Fruit fly (Drosophila melanogaster): ENCODE measurements around the gene stx.

Gene stx

DNA sequence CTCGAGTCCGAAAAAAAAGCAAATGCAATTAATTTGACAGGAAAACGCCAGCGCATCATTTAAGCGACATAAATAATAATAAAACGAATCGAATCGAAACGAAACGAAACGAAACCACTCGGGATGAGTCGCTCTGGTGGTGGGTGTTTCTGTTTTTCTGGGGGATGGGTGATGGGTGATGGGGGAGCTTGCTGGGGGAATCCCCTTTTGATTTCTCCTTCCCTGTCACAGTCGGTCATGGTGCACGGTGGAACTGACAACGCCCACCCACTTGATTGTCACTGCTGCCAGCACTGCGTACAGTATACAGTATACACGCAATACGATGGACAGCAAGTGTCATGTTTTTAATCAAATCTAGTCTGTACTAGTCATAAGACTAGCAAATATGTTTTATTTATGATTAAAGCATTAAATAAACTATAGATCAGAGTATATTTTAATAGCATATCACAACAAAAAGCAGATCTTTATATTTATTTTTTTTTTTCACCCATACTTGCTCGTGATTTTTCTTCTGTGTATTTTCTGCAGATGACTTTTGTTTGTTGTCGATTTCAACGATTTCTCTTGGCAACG, 22.8 kb downstream of the stx start (continued):
- TF ChIP-seq fd85E (GFP tag; optimal IDR thresholded peaks at IDR 0.05) (no peak), spab (GFP tag; optimal IDR thresholded peaks at IDR 0.05) (no peak), CG6808 (GFP tag; optimal IDR thresholded peaks at IDR 0.05) (no peak), lz (GFP tag; optimal IDR thresholded peaks at IDR 0.05) (peak; percentile 18), CG1621 (tag; optimal IDR thresholded peaks at IDR 0.05) (no peak), CG4318 (GFP tag; optimal IDR thresholded peaks at IDR 0.05) (no peak), Smox (GFP tag; optimal IDR thresholded peaks at IDR 0.05) (peak; percentile 24), CG11762 (GFP tag; optimal IDR thresholded peaks at IDR 0.05; ENCODE audit: insufficient read depth) (no peak), CG7368 (GFP tag; optimal IDR thresholded peaks at IDR 0.05) (peak; percentile 8), Ets21C (GFP tag; optimal IDR thresholded peaks at IDR 0.05) (peak; percentile 1), salr (GFP tag; optimal IDR thresholded peaks at IDR 0.05) (no peak), dac (GFP tag; optimal IDR thresholded peaks at IDR 0.05) (no peak), Gug (GFP tag; IDR thresholded peaks at IDR 0.05) (no peak), CG9139 (GFP tag; optimal IDR thresholded peaks at IDR 0.05) (no peak), net (GFP tag; optimal IDR thresholded peaks at IDR 0.05) (peak; percentile 15), Lpt (GFP tag; optimal IDR thresholded peaks at IDR 0.05) (no peak), CG15336 (GFP tag; IDR thresholded peaks at IDR 0.05) (0 out of 2 replicates have a peak, but pooled peaks have one; percentile 28), CG6163 (GFP tag; IDR thresholded peaks at IDR 0.05) (no peak), fkh (GFP tag; optimal IDR thresholded peaks at IDR 0.05) (no peak)

DNA sequence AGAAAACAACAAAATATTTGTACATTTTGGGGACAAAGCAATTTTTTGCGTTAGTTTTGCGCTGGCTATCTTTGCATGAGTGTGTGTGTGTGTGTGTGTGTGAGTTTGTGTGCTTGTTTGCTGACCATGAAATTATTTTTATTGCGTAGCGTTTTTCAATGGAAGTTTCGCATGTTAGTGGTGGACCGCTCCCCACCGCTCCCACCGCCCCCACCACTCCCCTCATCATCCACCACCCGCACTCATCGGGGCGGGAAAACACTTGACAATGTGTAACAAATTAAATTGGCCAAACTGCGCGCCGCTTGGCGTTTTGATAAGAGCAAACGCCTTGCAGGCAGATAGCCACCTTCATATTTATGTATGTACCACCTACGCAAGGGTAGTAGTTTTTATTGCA, 25.5 kb downstream of the stx start:
- no peak for TF ChIP-seq CG10631 (GFP tag; optimal IDR thresholded peaks at IDR 0.05)
- TF ChIP-seq OdsH (GFP tag; optimal IDR thresholded peaks at IDR 0.05), result no peak
- no peak for TF ChIP-seq CG11762 (GFP tag; optimal IDR thresholded peaks at IDR 0.05; ENCODE audit: insufficient read depth)
- TF ChIP-seq Met (GFP tag; optimal IDR thresholded peaks at IDR 0.05), result no peak

dm6 chrX:10717869-10718268, 26.9 kb downstream of the stx start:
- TF ChIP-seq topi (GFP tag; optimal IDR thresholded peaks at IDR 0.05) (peak; percentile 66), Ets21C (GFP tag; optimal IDR thresholded peaks at IDR 0.05) (peak; percentile 32), spab (GFP tag; optimal IDR thresholded peaks at IDR 0.05) (no peak), Eip75B (GFP tag; optimal IDR thresholded peaks at IDR 0.05) (peak; percentile 58), Eip78C (GFP tag) (peak; percentile 86), Blimp-1 (GFP tag; optimal IDR thresholded peaks at IDR 0.05) (no peak), Eip93F (GFP tag; optimal IDR thresholded peaks at IDR 0.05) (no peak), pdm3 (GFP tag; optimal IDR thresholded peaks at IDR 0.05) (peak; percentile 55), CG3032 (tag; optimal IDR thresholded peaks at IDR 0.05) (peak; percentile 34), eg (GFP tag; IDR thresholded peaks at IDR 0.05) (peak; percentile 60; the same call in 1 of the 3 replicates), Sox102F (GFP tag; optimal IDR thresholded peaks at IDR 0.05) (peak; percentile 64), CG9139 (GFP tag; optimal IDR thresholded peaks at IDR 0.05) (no peak), CG6808 (GFP tag; optimal IDR thresholded peaks at IDR 0.05) (no peak), Sox14 (GFP tag; optimal IDR thresholded peaks at IDR 0.05) (peak; percentile 35), Gug (GFP tag; IDR thresholded peaks at IDR 0.05) (peak; percentile 26; the same call in 1 of the 2 replicates), CG16779 (tag; optimal IDR thresholded peaks at IDR 0.05) (no peak), CG11902 (GFP tag; optimal IDR thresholded peaks at IDR 0.05) (peak; percentile 58), cyc (GFP tag; optimal IDR thresholded peaks at IDR 0.05) (peak; percentile 56), fd85E (GFP tag; optimal IDR thresholded peaks at IDR 0.05) (no peak), OdsH (GFP tag; optimal IDR thresholded peaks at IDR 0.05) (peak; percentile 64), Sox15 (GFP tag; optimal IDR thresholded peaks at IDR 0.05) (peak; percentile 67), fkh (GFP tag; optimal IDR thresholded peaks at IDR 0.05) (no peak), Hr39 (GFP tag; optimal IDR thresholded peaks at IDR 0.05) (peak; percentile 69), CG8319 (GFP tag; optimal IDR thresholded peaks at IDR 0.05) (peak; percentile 42), CG6163 (GFP tag; IDR thresholded peaks at IDR 0.05) (peak; percentile 62), CG8119 (GFP tag; IDR thresholded peaks at IDR 0.05) (no peak), salr (GFP tag; optimal IDR thresholded peaks at IDR 0.05) (peak; percentile 13 to 24), CG11762 (GFP tag; optimal IDR thresholded peaks at IDR 0.05; ENCODE audit: insufficient read depth) (peak; percentile 39), CG15336 (GFP tag; IDR thresholded peaks at IDR 0.05) (peak; percentile 54), dsx (GFP tag; optimal IDR thresholded peaks at IDR 0.05; ENCODE audit: poor library complexity, severe bottlenecking) (peak; percentile 23), CG10669 (GFP tag; optimal IDR thresholded peaks at IDR 0.05) (peak; percentile 35), lz (GFP tag; optimal IDR thresholded peaks at IDR 0.05) (peak; percentile 60), Smox (GFP tag; optimal IDR thresholded peaks at IDR 0.05) (peak; percentile 48), CG4318 (GFP tag; optimal IDR thresholded peaks at IDR 0.05) (no peak), CG34406 (GFP tag; optimal IDR thresholded peaks at IDR 0.05) (peak; percentile 57), CG11294 (GFP tag; IDR thresholded peaks at IDR 0.05) (peak; percentile 21; the same call in 1 of the 2 replicates), net (GFP tag; optimal IDR thresholded peaks at IDR 0.05) (peak; percentile 67), dac (GFP tag; optimal IDR thresholded peaks at IDR 0.05) (no peak), Met (GFP tag; optimal IDR thresholded peaks at IDR 0.05) (peak; percentile 68), CG10631 (GFP tag; optimal IDR thresholded peaks at IDR 0.05) (peak; percentile 35), Hr38 (GFP tag; optimal IDR thresholded peaks at IDR 0.05) (no peak)
